Worm (Caenorhabditis elegans) whole organism, early embryonic: ENCODE data around the gene C18A11.3.

Experiments used
- B0310.2 ChIP-seq: sonication (generic microtip); optimal IDR thresholded peaks from 2 replicates; lab custom pipeline; 2016; ENCODE audit warnings: mild to moderate bottlenecking, missing genetic modification characterization, missing compliant biosample characterization
- F13C5.2 ChIP-seq: sonication (generic microtip); optimal IDR thresholded peaks from 2 replicates; lab custom pipeline; 2017; ENCODE audit warnings: mild to moderate bottlenecking, missing genetic modification characterization, inconsistent platforms, missing compliant biosample characterization
- aly-1 ChIP-seq: sonication (generic microtip); optimal IDR thresholded peaks from 2 replicates; lab custom pipeline; 2016; ENCODE audit warnings: missing genetic modification characterization, missing compliant biosample characterization
- ama-1 ChIP-seq: fragments of 150-350 bp; optimal IDR thresholded peaks from 2 replicates; lab custom pipeline; 2014
- ceh-13 ChIP-seq: fragments of 200-800 bp; sonication (Bioruptor generic); optimal IDR thresholded peaks from 2 replicates; lab custom pipeline; 2018; ENCODE audit warnings: mild to moderate bottlenecking, missing genetic modification characterization, missing compliant biosample characterization
- ceh-36 ChIP-seq: sonication (generic microtip); optimal IDR thresholded peaks from 2 replicates; lab custom pipeline; 2016; ENCODE audit warnings: missing genetic modification characterization, inconsistent platforms, missing compliant biosample characterization
- ets-7 ChIP-seq: sonication (generic microtip); optimal IDR thresholded peaks from 2 replicates; lab custom pipeline; 2016; ENCODE audit warnings: missing genotype, missing genetic modification characterization, missing compliant biosample characterization
- flt-1 ChIP-seq: fragments of 200-800 bp; sonication (Bioruptor generic); IDR thresholded peaks from 2 replicates; pipeline ENCODE4 v1.3.6; 2022; ENCODE audit warnings: missing genetic modification characterization, missing compliant biosample characterization
- hmbx-1 ChIP-seq: sonication (generic microtip); optimal IDR thresholded peaks from 2 replicates; lab custom pipeline; 2016; ENCODE audit warnings: mild to moderate bottlenecking, missing genetic modification characterization, missing compliant biosample characterization
- hmg-4 ChIP-seq: fragments of 200-800 bp; sonication (Bioruptor generic); optimal IDR thresholded peaks from 2 replicates; lab custom pipeline; 2018; ENCODE audit warnings: mild to moderate bottlenecking, missing genetic modification characterization, missing compliant biosample characterization
- hnd-1 ChIP-seq: sonication (generic microtip); optimal IDR thresholded peaks from 2 replicates; lab custom pipeline; 2016; ENCODE audit warnings: missing genetic modification characterization, missing compliant biosample characterization
- pes-1 ChIP-seq: fragments of 200-800 bp; sonication (Bioruptor generic); IDR thresholded peaks from 2 replicates; pipeline ENCODE4 v1.3.6; 2022; ENCODE audit warnings: missing genetic modification reagents, missing genetic modification characterization, missing compliant biosample characterization
- scrt-1 ChIP-seq: fragments of 200-800 bp; sonication (Bioruptor generic); IDR thresholded peaks from 2 replicates; pipeline ENCODE4 v1.3.6; 2022; ENCODE audit warnings: missing genetic modification characterization, missing compliant biosample characterization
- sea-1 ChIP-seq: fragments of 200-800 bp; sonication (Bioruptor generic); conservative IDR thresholded peaks from 2 replicates; pipeline ENCODE4 v1.3.6; 2022; ENCODE audit warnings: missing genetic modification characterization, missing compliant biosample characterization
- tbx-11 ChIP-seq: fragments of 200-800 bp; sonication (Bioruptor generic); IDR thresholded peaks from 2 replicates; pipeline ENCODE4 v1.3.6; 2022; ENCODE audit warnings: missing genetic modification characterization, missing compliant biosample characterization
- tbx-37 ChIP-seq: fragments of 200-800 bp; sonication (Bioruptor generic); conservative IDR thresholded peaks from 2 replicates; pipeline ENCODE4 v1.3.6; 2022; ENCODE audit warnings: missing genetic modification reagents, missing genetic modification characterization, missing compliant biosample characterization
- tra-4 ChIP-seq: sonication (generic microtip); optimal IDR thresholded peaks from 2 replicates; lab custom pipeline; 2017; ENCODE audit warnings: missing genetic modification characterization, missing compliant biosample characterization

C18A11.3 gene

ce11 chrX:8057791-8058270 is 3.1 kb upstream of the C18A11.3 start, which contains the start of gene dim-1:
TSS of gene dim-1 (minus strand) at chrX:8058220.
- TF ChIP-seq hmbx-1 (tag; lab: Kevin White, UChicago) (no peak), F13C5.2 (tag; lab: Kevin White, UChicago) (peak; percentile 16)

ce11 chrX:8059999-8060398 is 924 bp upstream of the C18A11.3 start:
- TF ChIP-seq scrt-1: no peak
- TF ChIP-seq sea-1 (GFP tag; lab: Robert Waterston, UW): no peak
- TF ChIP-seq ceh-36: no peak
- TF ChIP-seq B0310.2: no peak

- TF ChIP-seq hnd-1 (no peak), hmbx-1 (tag; lab: Kevin White, UChicago) (no peak)
These were observed 6.3 kb downstream of the C18A11.3 start, which contains the start of gene C18A11.2 for ce11 chrX:8067268-8067667. TSS of gene C18A11.2 (plus strand) at chrX:8067568.

ce11 chrX:8069293-8069692 is 8.4 kb downstream of the C18A11.3 start, which contains the start of gene C18A11.1:
TSS of gene C18A11.1 (plus strand) at chrX:8069328.
- TF ChIP-seq flt-1 (GFP tag; lab: Robert Waterston, UW) (no peak), hnd-1 (no peak), ceh-36 (no peak), ceh-13 (GFP tag; lab: Kevin White, UChicago) (no peak), F13C5.2 (tag; lab: Kevin White, UChicago) (no peak), ama-1 (lab: Kevin White, UChicago) (no peak), scrt-1 (no peak), tra-4 (tag; lab: Kevin White, UChicago) (no peak), hmg-4 (no peak), hmbx-1 (tag; lab: Kevin White, UChicago) (no peak), ets-7 (tag; lab: Kevin White, UChicago) (no peak), pes-1 (GFP tag; lab: Robert Waterston, UW) (no peak), tbx-11 (no peak)

- TF ChIP-seq sea-1 (GFP tag; lab: Robert Waterston, UW) (no peak), B0310.2 (no peak), ama-1 (lab: Kevin White, UChicago) (no peak), hmbx-1 (tag; lab: Kevin White, UChicago) (no peak), ets-7 (tag; lab: Kevin White, UChicago) (no peak), hmg-4 (no peak)
These were observed 13.6 kb downstream of the C18A11.3 start for ce11 chrX:8074527-8074926.

ce11 chrX:8077748-8078147 is 16.8 kb downstream of the C18A11.3 start, which contains the start of gene C46F2.1:
TSS of gene C46F2.1 (plus strand) at chrX:8078048.
- no peak for TF ChIP-seq tbx-11
- TF ChIP-seq ceh-13 (GFP tag; lab: Kevin White, UChicago): no peak
- TF ChIP-seq aly-1 (tag; lab: Kevin White, UChicago): no peak
- no peak for TF ChIP-seq hmbx-1 (tag; lab: Kevin White, UChicago)
- no peak for TF ChIP-seq pes-1 (GFP tag; lab: Robert Waterston, UW)
- TF ChIP-seq ceh-36: no peak
- TF ChIP-seq F13C5.2 (tag; lab: Kevin White, UChicago): no peak
- no peak for TF ChIP-seq hnd-1
- TF ChIP-seq B0310.2: no peak
- no peak for TF ChIP-seq tbx-37
- no peak for TF ChIP-seq flt-1 (GFP tag; lab: Robert Waterston, UW)
- TF ChIP-seq ets-7 (tag; lab: Kevin White, UChicago): no peak
- no peak for TF ChIP-seq hmg-4
- no peak for TF ChIP-seq scrt-1
- no peak for TF ChIP-seq tra-4 (tag; lab: Kevin White, UChicago)
- TF ChIP-seq ama-1 (lab: Kevin White, UChicago): no peak
- no peak for TF ChIP-seq sea-1 (GFP tag; lab: Robert Waterston, UW)

ce11 chrX:8078374-8078773 is 17.5 kb downstream of the C18A11.3 start:
- no peak for TF ChIP-seq aly-1 (tag; lab: Kevin White, UChicago)
- TF ChIP-seq hmbx-1 (tag; lab: Kevin White, UChicago): no peak
- TF ChIP-seq hmg-4: no peak

- no peak for TF ChIP-seq sea-1 (GFP tag; lab: Robert Waterston, UW)
- no peak for TF ChIP-seq B0310.2
- no peak for TF ChIP-seq hnd-1
- no peak for TF ChIP-seq flt-1 (GFP tag; lab: Robert Waterston, UW)
- TF ChIP-seq ceh-36: no peak
- TF ChIP-seq aly-1 (tag; lab: Kevin White, UChicago): no peak
- no peak for TF ChIP-seq ceh-13 (GFP tag; lab: Kevin White, UChicago)
- no peak for TF ChIP-seq F13C5.2 (tag; lab: Kevin White, UChicago)
- no peak for TF ChIP-seq ets-7 (tag; lab: Kevin White, UChicago)
These were observed 18.0 kb downstream of the C18A11.3 start for ce11 chrX:8078899-8079298.

ce11 chrX:8082703-8083102 is 21.8 kb downstream of the C18A11.3 start:
- no peak for TF ChIP-seq tra-4 (tag; lab: Kevin White, UChicago)
- no peak for TF ChIP-seq ets-7 (tag; lab: Kevin White, UChicago)
- TF ChIP-seq F13C5.2 (tag; lab: Kevin White, UChicago): no peak
- TF ChIP-seq hmg-4: no peak
- TF ChIP-seq pes-1 (GFP tag; lab: Robert Waterston, UW): no peak
- TF ChIP-seq ceh-36: no peak
- TF ChIP-seq scrt-1: no peak
- no peak for TF ChIP-seq tbx-37
- TF ChIP-seq hmbx-1 (tag; lab: Kevin White, UChicago): no peak
- TF ChIP-seq tbx-11: no peak
- no peak for TF ChIP-seq ceh-13 (GFP tag; lab: Kevin White, UChicago)
- TF ChIP-seq B0310.2: no peak
- TF ChIP-seq aly-1 (tag; lab: Kevin White, UChicago): no peak
- no peak for TF ChIP-seq sea-1 (GFP tag; lab: Robert Waterston, UW)
